Fruit fly (Drosophila melanogaster) whole organism, embryonic: ENCODE results near the gene Acn.
A peak's percentile ranks its signal among the peaks of the same experiment; 100 is the strongest.

Experiments
- Bdp1 ChIP-seq: fragments of 200-800 bp; sonication (Bioruptor generic); optimal IDR thresholded peaks from 3 replicates; lab custom pipeline; 2016; ENCODE audit warnings: missing biosample characterization, missing genetic modification characterization
- CG10147 ChIP-seq: fragments of 200-800 bp; sonication (Bioruptor generic); optimal IDR thresholded peaks from 2 replicates; lab custom pipeline; 2019; ENCODE audit warnings: missing biosample characterization, mild to moderate bottlenecking, missing genetic modification characterization, moderate library complexity
- CG10462 ChIP-seq: fragments of 200-800 bp; sonication (Bioruptor generic); optimal IDR thresholded peaks from 2 replicates; lab custom pipeline; 2016; ENCODE audit warnings: missing biosample characterization, missing genetic modification characterization
- CG11723 ChIP-seq: fragments of 200-800 bp; sonication (Bioruptor generic); optimal IDR thresholded peaks from 2 replicates; lab custom pipeline; 2017; ENCODE audit warnings: missing biosample characterization, mild to moderate bottlenecking, missing genetic modification characterization
- CG12769 ChIP-seq: fragments of 200-800 bp; sonication (Bioruptor generic); optimal IDR thresholded peaks from 2 replicates; lab custom pipeline; 2019; ENCODE audit warnings: missing biosample characterization, mild to moderate bottlenecking, missing genetic modification characterization, moderate library complexity
- CG14441 ChIP-seq: fragments of 200-800 bp; sonication (Bioruptor generic); IDR thresholded peaks from 2 replicates; pipeline ENCODE4 v1.3.6; 2022; ENCODE audit warnings: missing biosample characterization, missing genetic modification characterization
- CG14710 ChIP-seq: fragments of 200-800 bp; sonication (Bioruptor generic); optimal IDR thresholded peaks from 3 replicates; lab custom pipeline; 2019; ENCODE audit warnings: missing biosample characterization, mild to moderate bottlenecking, missing genetic modification characterization, moderate library complexity
- CG16813 ChIP-seq: fragments of 200-800 bp; sonication (Bioruptor generic); IDR thresholded peaks from 3 replicates; pipeline ENCODE4 v1.3.6; 2022; ENCODE audit warnings: missing biosample characterization, missing genetic modification characterization; ENCODE audit not compliant: partially characterized antibody
- CG17186 ChIP-seq: fragments of 200-800 bp; sonication (Bioruptor generic); optimal IDR thresholded peaks from 3 replicates; lab custom pipeline; 2017; ENCODE audit warnings: missing biosample characterization, missing genetic modification reagents, missing genetic modification characterization
- CG17829 ChIP-seq: fragments of 200-800 bp; optimal IDR thresholded peaks from 2 replicates; lab custom pipeline; 2019; ENCODE audit warnings: missing biosample characterization, mild to moderate bottlenecking, missing genetic modification characterization, moderate library complexity
- CG2116 ChIP-seq: fragments of 200-800 bp; sonication (Bioruptor generic); optimal IDR thresholded peaks from 3 replicates; lab custom pipeline; 2018; ENCODE audit warnings: missing biosample characterization, mild to moderate bottlenecking, missing genetic modification characterization
- CG2199 ChIP-seq: fragments of 200-800 bp; sonication (Bioruptor generic); IDR thresholded peaks from 3 replicates; pipeline ENCODE4 v1.3.6; 2022; ENCODE audit warnings: missing biosample characterization, missing genetic modification characterization
- CG4282 ChIP-seq: fragments of 200-800 bp; sonication (Bioruptor generic); optimal IDR thresholded peaks from 2 replicates; lab custom pipeline; 2016; ENCODE audit warnings: missing biosample characterization, missing genetic modification characterization
- CG4328 ChIP-seq: fragments of 200-800 bp; sonication (Bioruptor generic); optimal IDR thresholded peaks from 3 replicates; lab custom pipeline; 2017; ENCODE audit warnings: missing biosample characterization, missing genetic modification reagents, missing genetic modification characterization
- CG4707 ChIP-seq: fragments of 200-800 bp; sonication (Bioruptor generic); optimal IDR thresholded peaks from 2 replicates; lab custom pipeline; 2018; ENCODE audit warnings: missing biosample characterization, mild to moderate bottlenecking, missing genetic modification characterization, moderate library complexity
- CG6765 ChIP-seq: fragments of 200-800 bp; sonication (Bioruptor generic); optimal IDR thresholded peaks from 3 replicates; lab custom pipeline; 2017; ENCODE audit warnings: missing biosample characterization, mild to moderate bottlenecking, missing genetic modification characterization
- CG6791 ChIP-seq: fragments of 200-800 bp; sonication (Bioruptor generic); IDR thresholded peaks from 3 replicates; pipeline ENCODE4 v1.3.6; 2022; ENCODE audit warnings: missing biosample characterization, missing genetic modification characterization; ENCODE audit not compliant: partially characterized antibody
- CG6813 ChIP-seq: fragments of 200-800 bp; sonication (Bioruptor generic); optimal IDR thresholded peaks from 2 replicates; lab custom pipeline; 2017; ENCODE audit warnings: missing biosample characterization, missing genetic modification characterization, mild to moderate bottlenecking, moderate library complexity, missing genetic modification reagents
- CG7271 ChIP-seq: fragments of 200-800 bp; sonication (Bioruptor generic); optimal IDR thresholded peaks from 2 replicates; lab custom pipeline; 2018; ENCODE audit warnings: missing biosample characterization, mild to moderate bottlenecking, missing genetic modification characterization, moderate library complexity
- CG7357 ChIP-seq: fragments of 200-800 bp; sonication (Bioruptor generic); IDR thresholded peaks from 3 replicates; pipeline ENCODE4 v1.3.6; 2022; ENCODE audit warnings: missing biosample characterization, missing genetic modification characterization
- CG9215 ChIP-seq: fragments of 200-800 bp; sonication (Bioruptor generic); IDR thresholded peaks from 2 replicates; pipeline ENCODE4 v1.3.6; 2022; ENCODE audit warnings: missing biosample characterization, missing genetic modification characterization
- CkIIα-i1 ChIP-seq: fragments of 200-800 bp; sonication (Bioruptor generic); IDR thresholded peaks from 2 replicates; pipeline ENCODE4 v1.3.6; 2022; ENCODE audit warnings: missing biosample characterization, missing genetic modification characterization
- E2f2 ChIP-seq: fragments of 200-800 bp; sonication (Bioruptor generic); IDR thresholded peaks from 2 replicates; pipeline ENCODE4 v1.3.6; 2022; ENCODE audit warnings: missing biosample characterization, missing genetic modification characterization
- H2.0 ChIP-seq: fragments of 200-800 bp; sonication (Bioruptor generic); IDR thresholded peaks from 2 replicates; pipeline ENCODE4 v1.3.6; 2022; ENCODE audit warnings: missing biosample characterization, missing genetic modification characterization
- Hey ChIP-seq: fragments of 200-800 bp; sonication (Bioruptor generic); optimal IDR thresholded peaks from 3 replicates; lab custom pipeline; 2018; ENCODE audit warnings: missing biosample characterization, mild to moderate bottlenecking, missing genetic modification characterization
- Hr3 ChIP-seq: fragments of 200-800 bp; sonication (Bioruptor generic); optimal IDR thresholded peaks from 3 replicates; lab custom pipeline; 2016; ENCODE audit warnings: missing biosample characterization, missing genetic modification characterization
- NC2α ChIP-seq: fragments of 200-800 bp; sonication (Bioruptor generic); optimal IDR thresholded peaks from 2 replicates; lab custom pipeline; 2016; ENCODE audit warnings: missing biosample characterization, missing genetic modification characterization
- Oli ChIP-seq: fragments of 200-800 bp; sonication (Bioruptor generic); optimal IDR thresholded peaks from 2 replicates; lab custom pipeline; 2018; ENCODE audit warnings: missing biosample characterization, mild to moderate bottlenecking, missing genetic modification characterization, moderate library complexity
- Sox102F ChIP-seq: fragments of 200-800 bp; sonication (Bioruptor generic); optimal IDR thresholded peaks from 2 replicates; lab custom pipeline; 2018; ENCODE audit warnings: missing biosample characterization, mild to moderate bottlenecking, missing genetic modification characterization, moderate library complexity
- Xrp1 ChIP-seq: fragments of 200-800 bp; sonication (Bioruptor generic); IDR thresholded peaks from 2 replicates; pipeline ENCODE4 v1.3.6; 2022; ENCODE audit warnings: missing biosample characterization, missing genetic modification characterization
- aop ChIP-seq: fragments of 200-800 bp; sonication (Bioruptor generic); IDR thresholded peaks from 2 replicates; pipeline ENCODE4 v1.3.6; 2022; ENCODE audit warnings: missing biosample characterization, missing genetic modification characterization
- ash1 ChIP-seq: fragments of 200-800 bp; sonication (Bioruptor generic); optimal IDR thresholded peaks from 2 replicates; lab custom pipeline; 2018; ENCODE audit warnings: missing biosample characterization, mild to moderate bottlenecking, missing genetic modification characterization
- bab2 ChIP-seq: fragments of 200-800 bp; sonication (Bioruptor generic); optimal IDR thresholded peaks from 2 replicates; lab custom pipeline; 2016; ENCODE audit warnings: missing biosample characterization, missing genetic modification characterization
- bigmax ChIP-seq: fragments of 200-800 bp; sonication (Bioruptor generic); optimal IDR thresholded peaks from 2 replicates; lab custom pipeline; 2018; ENCODE audit warnings: missing biosample characterization, mild to moderate bottlenecking, missing genetic modification characterization
- br ChIP-seq: fragments of >200 bp; optimal IDR thresholded peaks from 2 replicates; lab custom pipeline; 2017
- crc ChIP-seq: fragments of 200-800 bp; sonication (Bioruptor generic); optimal IDR thresholded peaks from 2 replicates; lab custom pipeline; 2016; ENCODE audit warnings: missing biosample characterization, missing genetic modification characterization
- emc ChIP-seq: fragments of 200-800 bp; sonication (Bioruptor generic); optimal IDR thresholded peaks from 2 replicates; lab custom pipeline; 2016; ENCODE audit warnings: missing biosample characterization, missing genetic modification characterization
- gcm2 ChIP-seq: fragments of 200-800 bp; sonication (Bioruptor generic); optimal IDR thresholded peaks from 2 replicates; lab custom pipeline; 2016; ENCODE audit warnings: missing biosample characterization, missing genetic modification characterization
- gfzf ChIP-seq: fragments of 200-800 bp; sonication (Bioruptor generic); optimal IDR thresholded peaks from 2 replicates; lab custom pipeline; 2016; ENCODE audit warnings: missing biosample characterization, mild to moderate bottlenecking, missing genetic modification characterization, moderate library complexity
- hbn ChIP-seq: fragments of 200-800 bp; sonication (Bioruptor generic); IDR thresholded peaks from 2 replicates; pipeline ENCODE4 v1.3.6; 2022; ENCODE audit warnings: missing biosample characterization, missing genetic modification characterization; ENCODE audit not compliant: partially characterized antibody
- inv ChIP-seq: fragments of 200-800 bp; sonication (Bioruptor generic); IDR thresholded peaks from 2 replicates; pipeline ENCODE4 v1.3.6; 2022; ENCODE audit warnings: missing biosample characterization, missing genetic modification characterization; ENCODE audit not compliant: partially characterized antibody
- lola ChIP-seq, 3 experiments: fragments of >200 bp in 2 of 3; fragments of 200-800 bp in 1 of 3; sonication (Bioruptor generic) in 1 of 3; optimal IDR thresholded peaks; 2 replicates each; lab custom pipeline; 2017 to 2019; ENCODE audit warnings: missing biosample characterization in 3 of 3, missing genetic modification characterization in 3 of 3, mild to moderate bottlenecking in 1 of 3, moderate library complexity in 1 of 3
- mam ChIP-seq: fragments of 200-800 bp; sonication (Bioruptor generic); optimal IDR thresholded peaks from 3 replicates; lab custom pipeline; 2016; ENCODE audit warnings: missing biosample characterization, missing genetic modification characterization
- pita ChIP-seq: fragments of 200-800 bp; sonication (Bioruptor generic); optimal IDR thresholded peaks from 2 replicates; lab custom pipeline; 2017; ENCODE audit warnings: missing biosample characterization, mild to moderate bottlenecking, missing genetic modification characterization
- sens ChIP-seq: fragments of 200-800 bp; sonication (Bioruptor generic); peaks from one replicate; lab custom pipeline; 2016; ENCODE audit warnings: missing biosample characterization, missing genetic modification characterization
- so ChIP-seq: fragments of 200-800 bp; sonication (Bioruptor generic); IDR thresholded peaks from 3 replicates; pipeline ENCODE4 v1.3.6; 2022; ENCODE audit warnings: missing biosample characterization, missing genetic modification characterization
- tgo ChIP-seq: fragments of 200-800 bp; sonication (Bioruptor generic); IDR thresholded peaks from 3 replicates; pipeline ENCODE4 v1.3.6; 2022; ENCODE audit warnings: missing biosample characterization, missing genetic modification characterization
- trh ChIP-seq: fragments of 200-800 bp; sonication (Bioruptor generic); optimal IDR thresholded peaks from 2 replicates; lab custom pipeline; 2016; ENCODE audit warnings: missing biosample characterization, missing genetic modification characterization
- vnd ChIP-seq: fragments of 200-800 bp; sonication (Bioruptor generic); IDR thresholded peaks from 3 replicates; pipeline ENCODE4 v1.3.6; 2022; ENCODE audit warnings: missing biosample characterization, missing genetic modification characterization; ENCODE audit not compliant: partially characterized antibody

Gene Acn

DNA sequence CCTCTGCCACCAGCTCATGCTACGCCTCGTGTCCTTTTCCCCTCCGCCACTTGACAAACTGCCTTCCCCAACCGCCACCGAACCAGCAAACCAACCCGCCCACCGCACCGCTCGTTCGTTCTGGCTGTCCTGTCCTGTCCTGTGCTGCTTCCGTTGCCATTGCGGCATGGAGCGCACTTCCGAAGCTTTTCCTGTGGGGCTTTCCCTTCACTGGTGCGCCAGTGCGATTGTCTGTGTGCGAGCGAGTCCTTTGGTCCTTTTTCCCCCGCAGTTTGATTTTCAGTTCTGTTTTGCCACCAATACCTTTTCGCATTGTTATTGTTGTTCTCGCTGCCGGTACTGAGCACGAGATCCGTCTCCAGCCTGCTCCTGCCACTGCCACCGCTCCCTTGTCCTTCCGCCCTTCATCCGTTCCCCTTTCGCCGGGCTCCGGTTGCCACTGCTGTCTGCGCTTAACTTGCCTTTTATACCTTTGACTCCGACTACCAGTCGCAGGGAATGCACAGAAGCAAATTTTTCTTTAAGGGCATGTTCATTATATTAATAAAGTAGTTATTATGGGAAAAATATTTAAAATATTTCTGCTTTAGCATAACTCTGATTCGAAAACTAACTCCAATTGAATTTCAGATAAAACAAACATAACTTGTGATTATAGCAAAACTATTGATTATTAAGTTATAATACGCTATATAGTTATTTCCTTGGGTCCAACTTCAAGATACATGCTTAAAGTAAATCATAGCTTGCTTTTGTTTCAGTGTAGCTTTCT lies 21.0 kb upstream of the Acn start (continued):
- TF ChIP-seq CG9215 (GFP tag; lab: Robert Waterston, UW), result peak; percentile 46; the same call in 1 of the 2 replicates
- TF ChIP-seq CG11723, result peak; percentile 41
- TF ChIP-seq ash1 (GFP tag; lab: Kevin White, UChicago), result no peak
- TF ChIP-seq CG10462 (GFP tag; lab: Kevin White, UChicago), result no peak
- TF ChIP-seq CG4707 (GFP tag; lab: Kevin White, UChicago), result peak; percentile 8
- no peak for TF ChIP-seq CG4282 (GFP tag; lab: Kevin White, UChicago)
- TF ChIP-seq CkIIα-i1 (GFP tag; lab: Robert Waterston, UW), result no peak
- TF ChIP-seq Bdp1 (GFP tag; lab: Kevin White, UChicago), result no peak
- TF ChIP-seq so (GFP tag; lab: Robert Waterston, UW), result peak; percentile 60; the same call in 1 of the 3 replicates
- TF ChIP-seq CG10147 (GFP tag; lab: Kevin White, UChicago), result peak; percentile 76
- no peak for TF ChIP-seq crc (GFP tag; lab: Kevin White, UChicago)
- TF ChIP-seq hbn (GFP tag; lab: Robert Waterston, UW), result no peak
- TF ChIP-seq CG17829 (tag; lab: Kevin White, UChicago), result peak; percentile 56
- TF ChIP-seq CG14441 (GFP tag; lab: Robert Waterston, UW), result no peak
- TF ChIP-seq CG2116, result no peak
- no peak for TF ChIP-seq NC2α (GFP tag; lab: Kevin White, UChicago)
- TF ChIP-seq CG2199 (GFP tag; lab: Robert Waterston, UW), result no peak
- peak; percentile 75 for TF ChIP-seq Sox102F (GFP tag; lab: Kevin White, UChicago)
- peak; percentile 23; the same call in 1 of the 2 replicates for TF ChIP-seq Xrp1 (GFP tag; lab: Robert Waterston, UW)
- no peak for TF ChIP-seq aop
- TF ChIP-seq emc (GFP tag; lab: Kevin White, UChicago), result no peak
- TF ChIP-seq Oli (tag; lab: Kevin White, UChicago), result peak; percentile 80
- TF ChIP-seq CG6813 (GFP tag; lab: Kevin White, UChicago), result peak; percentile 46
- TF ChIP-seq CG6765 (GFP tag; lab: Kevin White, UChicago), result peak; percentile 70
- TF ChIP-seq bab2 (GFP tag; lab: Kevin White, UChicago), result peak; percentile 5
- TF ChIP-seq CG7357 (GFP tag; lab: Robert Waterston, UW), result no peak
- TF ChIP-seq mam, result peak; percentile 51
- no peak for TF ChIP-seq vnd (GFP tag; lab: Robert Waterston, UW)
- TF ChIP-seq CG12769, result peak; percentile 61
- no peak for TF ChIP-seq CG7271
- peak in 1 of 3 experiments; percentile 33 for TF ChIP-seq lola (GFP tag; optimal IDR thresholded peaks at IDR 0.05; lab: Kevin White, UChicago)
- TF ChIP-seq bigmax, result no peak
- no peak for TF ChIP-seq gfzf
- peak; percentile 45 for TF ChIP-seq Hr3
- no peak for TF ChIP-seq trh (GFP tag; lab: Kevin White, UChicago)
- no peak for TF ChIP-seq CG6791 (GFP tag; lab: Robert Waterston, UW)
- TF ChIP-seq gcm2 (GFP tag; lab: Kevin White, UChicago), result no peak
- peak; percentile 25; the same call in 1 of the 2 replicates for TF ChIP-seq E2f2 (GFP tag; lab: Robert Waterston, UW)
- TF ChIP-seq br (lab: Kevin White, UChicago), result no peak
- TF ChIP-seq pita (GFP tag; lab: Kevin White, UChicago), result no peak
- peak; percentile 48; the same call in 2 of the 3 replicates for TF ChIP-seq tgo (GFP tag; lab: Robert Waterston, UW)
- TF ChIP-seq inv, result no peak
- no peak for TF ChIP-seq CG17186
- TF ChIP-seq CG16813 (GFP tag; lab: Robert Waterston, UW), result no peak
- TF ChIP-seq CG4328 (GFP tag; lab: Kevin White, UChicago), result peak; percentile 73
- TF ChIP-seq sens, result peak; percentile 88
- TF ChIP-seq H2.0 (GFP tag; lab: Robert Waterston, UW), result peak; percentile 29; the same call in 1 of the 2 replicates
- TF ChIP-seq Hey (tag; lab: Kevin White, UChicago), result peak; percentile 80
- TF ChIP-seq CG14710, result peak; percentile 41
